Worm (Caenorhabditis elegans) whole organism, young adult: ENCODE data around the gene cnc-6.

Source experiments
- B0261.1 ChIP-seq: sonication (generic microtip); optimal IDR thresholded peaks from 2 replicates; lab custom pipeline; 2016; ENCODE audit warnings: mild to moderate bottlenecking, missing genetic modification characterization, moderate library complexity, missing compliant biosample characterization
- F39B2.1 ChIP-seq: fragments of 200-800 bp; sonication (Bioruptor generic); IDR thresholded peaks from 2 replicates; pipeline ENCODE4 v1.3.6; 2022; ENCODE audit warnings: missing genetic modification reagents, missing genetic modification characterization, missing compliant biosample characterization
- K12H6.12 ChIP-seq: fragments of 200-800 bp; sonication (Bioruptor generic); optimal IDR thresholded peaks from 2 replicates; lab custom pipeline; 2018; ENCODE audit warnings: mild to moderate bottlenecking, missing genetic modification characterization, missing compliant biosample characterization
- Y53G8AR.9 ChIP-seq: fragments of 200-800 bp; sonication (Bioruptor generic); conservative IDR thresholded peaks from 2 replicates; pipeline ENCODE4 v1.3.6; 2022; ENCODE audit warnings: missing genetic modification reagents, missing genetic modification characterization, missing compliant biosample characterization
- Y95B8A.8 ChIP-seq: fragments of 200-800 bp; sonication (Bioruptor generic); IDR thresholded peaks from 2 replicates; pipeline ENCODE4 v1.3.6; 2022; ENCODE audit warnings: missing genetic modification reagents, missing genetic modification characterization, missing compliant biosample characterization
- ama-1 ChIP-seq, 3 experiments: fragments of 150-350 bp in 1 of 3; sonication (generic microtip) in 2 of 3; optimal IDR thresholded peaks; 2 replicates each; lab custom pipeline; 2014 to 2018; ENCODE audit warnings: missing biosample characterization in 2 of 3, missing genetic modification characterization in 2 of 3, missing genetic modification reagents in 2 of 3
- attf-5 ChIP-seq: fragments of 200-800 bp; sonication (Bioruptor generic); optimal IDR thresholded peaks from 2 replicates; lab custom pipeline; 2018; ENCODE audit warnings: mild to moderate bottlenecking, missing genetic modification characterization, missing compliant biosample characterization
- ccch-3 ChIP-seq: fragments of 200-800 bp; sonication (Bioruptor generic); optimal IDR thresholded peaks from 2 replicates; lab custom pipeline; 2018; ENCODE audit warnings: mild to moderate bottlenecking, missing genetic modification characterization, missing compliant biosample characterization
- cebp-1 ChIP-seq, 2 experiments: fragments of 200-800 bp in 1 of 2; sonication (Bioruptor generic) in 1 of 2; sonication (generic microtip) in 1 of 2; IDR thresholded peaks in 1 of 2; optimal IDR thresholded peaks in 1 of 2; 2 replicates each; pipeline versions ENCODE4 v1.3.6 to Lab custom; 2017 to 2022; ENCODE audit warnings: missing compliant biosample characterization in 2 of 2, missing genetic modification characterization in 2 of 2, mild to moderate bottlenecking in 1 of 2, missing genetic modification reagents in 1 of 2, moderate library complexity in 1 of 2
- ceh-91 ChIP-seq: fragments of 200-800 bp; sonication (Bioruptor generic); IDR thresholded peaks from 2 replicates; pipeline ENCODE4 v1.3.6; 2022; ENCODE audit warnings: missing genetic modification reagents, missing genetic modification characterization, missing compliant biosample characterization
- efl-1 ChIP-seq: fragments of 150-350 bp; optimal IDR thresholded peaks from 2 replicates; lab custom pipeline; 2014; ENCODE audit warnings: missing biosample characterization, missing genetic modification reagents, missing genetic modification characterization
- egl-18 ChIP-seq: fragments of 200-800 bp; sonication (Bioruptor generic); IDR thresholded peaks from 2 replicates; pipeline ENCODE4 v1.3.6; 2022; ENCODE audit warnings: missing genetic modification reagents, missing genetic modification characterization, missing compliant biosample characterization
- egrh-3 ChIP-seq: fragments of 200-800 bp; sonication (Bioruptor generic); IDR thresholded peaks from 2 replicates; pipeline ENCODE4 v1.3.6; 2022; ENCODE audit warnings: missing genetic modification reagents, missing genetic modification characterization, missing compliant biosample characterization
- fkh-3 ChIP-seq: sonication (generic microtip); optimal IDR thresholded peaks from 2 replicates; lab custom pipeline; 2016; ENCODE audit warnings: mild to moderate bottlenecking, missing genetic modification characterization, missing compliant biosample characterization
- hlh-12 ChIP-seq: sonication (generic microtip); optimal IDR thresholded peaks from 2 replicates; lab custom pipeline; 2016; ENCODE audit warnings: missing genetic modification characterization, missing compliant biosample characterization
- hmg-1.2 ChIP-seq: fragments of 200-800 bp; sonication (Bioruptor generic); IDR thresholded peaks from 2 replicates; pipeline ENCODE4 v1.3.6; 2022; ENCODE audit warnings: missing genetic modification reagents, missing genetic modification characterization, missing compliant biosample characterization
- let-526 ChIP-seq: fragments of 200-800 bp; sonication (Bioruptor generic); IDR thresholded peaks from 2 replicates; pipeline ENCODE4 v1.3.6; 2022; ENCODE audit warnings: missing genetic modification reagents, missing genetic modification characterization, missing compliant biosample characterization
- lin-35 ChIP-seq, 3 experiments: fragments of 150-350 bp in 2 of 3; sonication (generic microtip) in 1 of 3; optimal IDR thresholded peaks; 2 replicates each; lab custom pipeline; 2014 to 2018; ENCODE audit warnings: missing biosample characterization in 3 of 3, missing genetic modification characterization in 3 of 3, missing genetic modification reagents in 3 of 3
- lin-54 ChIP-seq: fragments of 200-800 bp; sonication (Bioruptor generic); optimal IDR thresholded peaks from 2 replicates; lab custom pipeline; 2018; ENCODE audit warnings: mild to moderate bottlenecking, missing genetic modification characterization, missing compliant biosample characterization
- madf-10 ChIP-seq: sonication (generic microtip); optimal IDR thresholded peaks from 2 replicates; lab custom pipeline; 2016; ENCODE audit warnings: mild to moderate bottlenecking, missing genetic modification characterization, missing compliant biosample characterization
- mcd-1 ChIP-seq: fragments of 200-800 bp; sonication (Bioruptor generic); IDR thresholded peaks from 2 replicates; pipeline ENCODE4 v1.3.6; 2022; ENCODE audit warnings: missing genetic modification reagents, missing genetic modification characterization, missing compliant biosample characterization
- nhr-120 ChIP-seq: fragments of 200-800 bp; sonication (Bioruptor generic); IDR thresholded peaks from 2 replicates; pipeline ENCODE4 v1.3.6; 2022; ENCODE audit warnings: missing genetic modification characterization, missing compliant biosample characterization
- pha-4 ChIP-seq: fragments of 150-350 bp; sonication (generic microtip); optimal IDR thresholded peaks from 2 replicates; lab custom pipeline; 2014; ENCODE audit warnings: missing biosample characterization, missing genetic modification reagents, missing genetic modification characterization
- rpc-1 ChIP-seq, 2 experiments: fragments of 150-350 bp in 1 of 2; sonication (generic microtip) in 1 of 2; optimal IDR thresholded peaks; 2 replicates each; lab custom pipeline; 2014 to 2018; ENCODE audit warnings: missing biosample characterization in 1 of 2, missing genetic modification characterization in 1 of 2, missing genetic modification reagents in 1 of 2, missing genotype in 1 of 2
- sea-2 ChIP-seq: fragments of 200-800 bp; sonication (Bioruptor generic); IDR thresholded peaks from 2 replicates; pipeline ENCODE4 v1.3.6; 2022; ENCODE audit warnings: missing genetic modification characterization, missing compliant biosample characterization
- snpc-1.3 ChIP-seq: sonication (generic microtip); optimal IDR thresholded peaks from 2 replicates; lab custom pipeline; 2017; ENCODE audit warnings: missing genetic modification characterization, mild to moderate bottlenecking, missing compliant biosample characterization, antibody characterized with exemption, moderate library complexity, missing genotype, missing genetic modification reagents; ENCODE audit not compliant: insufficient read depth
- snpc-4 ChIP-seq, 5 experiments: fragments of 150-350 bp in 1 of 5; sonication (generic microtip) in 4 of 5; optimal IDR thresholded peaks; 2 replicates each; lab custom pipeline; 2014 to 2018; ENCODE audit warnings: missing genetic modification characterization in 5 of 5, missing biosample characterization in 3 of 5, antibody characterized with exemption in 2 of 5, mild to moderate bottlenecking in 2 of 5, missing compliant biosample characterization in 2 of 5, missing genotype in 2 of 5, moderate library complexity in 2 of 5, missing genetic modification reagents in 1 of 5
- tbp1 ChIP-seq: fragments of 200-800 bp; sonication (Bioruptor generic); optimal IDR thresholded peaks from 2 replicates; lab custom pipeline; 2018; ENCODE audit warnings: mild to moderate bottlenecking, missing genetic modification characterization, missing compliant biosample characterization
- tbx-9 ChIP-seq: sonication (generic microtip); optimal IDR thresholded peaks from 2 replicates; lab custom pipeline; 2016; ENCODE audit warnings: borderline replicate concordance, missing genetic modification characterization, inconsistent platforms, missing compliant biosample characterization
- tlf-1 ChIP-seq: fragments of 200-800 bp; sonication (Bioruptor generic); optimal IDR thresholded peaks from 2 replicates; lab custom pipeline; 2018; ENCODE audit warnings: mild to moderate bottlenecking, missing genetic modification characterization, missing compliant biosample characterization
- unc-130 ChIP-seq: sonication (generic microtip); optimal IDR thresholded peaks from 2 replicates; lab custom pipeline; 2016; ENCODE audit warnings: missing genetic modification reagents, missing genetic modification characterization, missing compliant biosample characterization
- zfh-2 ChIP-seq: fragments of 200-800 bp; sonication (Bioruptor generic); conservative IDR thresholded peaks from 2 replicates; pipeline ENCODE4 v1.3.6; 2022; ENCODE audit warnings: missing genetic modification reagents, missing genetic modification characterization, missing compliant biosample characterization
- ztf-3 ChIP-seq: fragments of 200-800 bp; sonication (Bioruptor generic); optimal IDR thresholded peaks from 2 replicates; lab custom pipeline; 2018; ENCODE audit warnings: mild to moderate bottlenecking, missing genetic modification characterization, missing compliant biosample characterization

The cnc-6 gene

DNA sequence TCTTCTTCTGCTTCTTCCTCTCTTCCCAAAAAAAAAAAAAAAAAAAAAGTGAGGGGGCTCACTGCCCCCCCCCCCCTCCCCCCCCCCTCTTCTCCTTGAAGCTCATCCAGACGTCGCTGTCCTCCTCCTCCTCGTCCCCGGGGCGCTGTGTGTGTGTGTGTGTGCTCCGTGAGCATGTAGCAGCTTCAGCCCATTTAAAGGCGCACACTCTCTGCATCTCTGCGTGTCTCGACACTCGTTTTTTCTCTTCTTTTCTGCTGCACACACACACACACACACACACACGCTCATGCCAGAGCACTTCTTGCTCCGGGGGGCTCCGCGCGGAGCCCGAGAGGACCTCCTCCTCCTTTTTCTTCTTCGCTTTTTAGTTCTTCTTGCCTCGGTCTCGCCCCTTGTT, 22.5 kb downstream of the cnc-6 start:
- peak in 1 of 3 experiments; percentile 34 for TF ChIP-seq lin-35 (GFP tag; optimal IDR thresholded peaks at IDR 0.05; lab: Kevin White, UChicago)
- no peak for TF ChIP-seq cebp-1 (GFP tag; IDR thresholded peaks at IDR 0.05; lab: Robert Waterston, UW)
- peak; percentile 44 for TF ChIP-seq cebp-1 (tag; optimal IDR thresholded peaks at IDR 0.05; lab: Kevin White, UChicago)
- TF ChIP-seq mcd-1 (GFP tag; lab: Robert Waterston, UW) = 0 out of 2 replicates have a peak, but pooled peaks have one; percentile 32
- no peak for TF ChIP-seq tlf-1 (GFP tag; lab: Kevin White, UChicago)
- peak; percentile 65 for TF ChIP-seq K12H6.12 (tag; lab: Kevin White, UChicago)
- no peak for TF ChIP-seq ama-1 (optimal IDR thresholded peaks at IDR 0.05; lab: Kevin White, UChicago)
- no peak for TF ChIP-seq ama-1 (GFP tag; optimal IDR thresholded peaks at IDR 0.05; lab: Kevin White, UChicago)
- TF ChIP-seq ztf-3 (GFP tag; lab: Kevin White, UChicago) = peak; percentile 24
- TF ChIP-seq fkh-3 = no peak
- peak; percentile 52 for TF ChIP-seq attf-5 (GFP tag; lab: Kevin White, UChicago)
- no peak for TF ChIP-seq nhr-120 (GFP tag; lab: Robert Waterston, UW)
- TF ChIP-seq egrh-3 = peak; percentile 93
- TF ChIP-seq zfh-2 (GFP tag; lab: Robert Waterston, UW) = peak; percentile 94
- peak; percentile 52 for TF ChIP-seq hmg-1.2

DNA sequence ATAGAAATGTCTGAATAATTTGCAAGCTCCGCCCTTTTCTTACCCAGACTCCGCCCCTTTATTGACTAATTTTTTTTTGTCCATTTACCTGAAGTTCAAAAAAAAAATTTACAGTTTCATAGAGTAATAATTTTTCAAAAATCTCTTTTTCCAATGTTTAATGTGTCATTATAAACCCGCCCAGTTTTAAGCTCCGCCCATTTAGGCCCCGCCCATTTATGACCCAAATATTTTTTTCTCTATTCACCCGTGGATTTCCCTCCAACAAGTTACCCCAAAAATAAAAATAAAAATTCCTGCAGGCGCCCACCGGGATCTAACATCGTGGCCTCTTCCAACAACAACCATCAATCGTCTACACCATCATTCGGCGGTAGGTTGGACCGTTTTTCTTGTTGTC, 24.7 kb downstream of the cnc-6 start, which contains the start of gene rimb-1:
Gene rimb-1, plus strand, starts transcription at position 301 of the 400 bp plus-strand sequence.
- TF ChIP-seq hlh-12 (tag; lab: Kevin White, UChicago) = no peak
- TF ChIP-seq lin-54 (GFP tag; lab: Kevin White, UChicago) = no peak
- no peak for TF ChIP-seq pha-4
- TF ChIP-seq egl-18 (GFP tag; lab: Robert Waterston, UW) = no peak

ce11 chrIII:1788972-1789371, 25.6 kb downstream of the cnc-6 start:
- no peak for TF ChIP-seq efl-1 (GFP tag; lab: Kevin White, UChicago)
- TF ChIP-seq snpc-1.3 (tag; lab: Kevin White, UChicago) = no peak
- TF ChIP-seq zfh-2 (GFP tag; lab: Robert Waterston, UW) = peak; percentile 79
- TF ChIP-seq egrh-3 = peak; percentile 54; the same call in 1 of the 2 replicates

ce11 chrIII:1791949-1792348, 28.6 kb downstream of the cnc-6 start:
- TF ChIP-seq nhr-120 (GFP tag; lab: Robert Waterston, UW) (no peak), ccch-3 (GFP tag; lab: Kevin White, UChicago) (no peak), lin-35 (GFP tag; optimal IDR thresholded peaks at IDR 0.05; lab: Kevin White, UChicago) (no peak), madf-10 (tag; lab: Kevin White, UChicago) (no peak), Y53G8AR.9 (no peak), rpc-1 (optimal IDR thresholded peaks at IDR 0.05; lab: Kevin White, UChicago) (no peak), rpc-1 (tag; optimal IDR thresholded peaks at IDR 0.05; lab: Kevin White, UChicago) (no peak), tlf-1 (GFP tag; lab: Kevin White, UChicago) (no peak)

DNA sequence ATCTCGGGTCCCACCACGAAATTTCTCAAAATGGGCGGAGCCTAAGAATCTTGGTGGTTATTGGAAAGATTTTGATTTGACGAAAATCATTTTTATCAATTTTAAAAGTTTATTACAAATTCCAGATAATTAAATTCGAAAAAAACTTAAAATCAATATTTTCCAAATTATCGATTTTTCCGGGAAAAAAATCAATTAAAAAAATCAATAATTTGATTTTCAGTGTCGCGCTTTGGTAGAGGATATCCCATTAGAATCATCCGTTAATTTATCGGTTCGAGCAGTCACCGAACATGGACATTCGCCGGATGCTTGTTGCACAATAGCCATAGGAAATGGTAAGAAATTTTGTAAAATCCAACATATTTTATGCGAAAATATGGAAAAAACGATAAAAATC, 30.1 kb downstream of the cnc-6 start:
- TF ChIP-seq Y95B8A.8 (GFP tag; lab: Robert Waterston, UW) (no peak), tbx-9 (tag; lab: Kevin White, UChicago) (no peak), attf-5 (GFP tag; lab: Kevin White, UChicago) (no peak), F39B2.1 (no peak), hlh-12 (tag; lab: Kevin White, UChicago) (no peak)

- TF ChIP-seq tbp1 (GFP tag; lab: Kevin White, UChicago) = no peak
- TF ChIP-seq snpc-4 (GFP tag; optimal IDR thresholded peaks at IDR 0.05; lab: Kevin White, UChicago) = no peak
- no peak for TF ChIP-seq snpc-4 (tag; optimal IDR thresholded peaks at IDR 0.05; lab: Kevin White, UChicago)
- TF ChIP-seq hmg-1.2 = no peak
- TF ChIP-seq sea-2 (GFP tag; lab: Robert Waterston, UW) = no peak
- TF ChIP-seq ccch-3 (GFP tag; lab: Kevin White, UChicago) = no peak
- no peak for TF ChIP-seq unc-130 (GFP tag; lab: Kevin White, UChicago)
- TF ChIP-seq B0261.1 (tag; lab: Kevin White, UChicago) = no peak
- no peak for TF ChIP-seq attf-5 (GFP tag; lab: Kevin White, UChicago)
- no peak for TF ChIP-seq K12H6.12 (tag; lab: Kevin White, UChicago)
- no peak for TF ChIP-seq let-526 (GFP tag; lab: Robert Waterston, UW)
- no peak for TF ChIP-seq ceh-91 (GFP tag; lab: Robert Waterston, UW)
These were observed 30.8 kb downstream of the cnc-6 start for ce11 chrIII:1794100-1794499.
